Worm (Caenorhabditis elegans): ENCODE data around the gene srt-73.

The srt-73 gene

ce11 chrIV:7870451-7870850 is 8.7 kb upstream of the srt-73 start, which contains the start of gene T06C10.3:
Gene T06C10.3 (plus strand): TSS chrIV:7870751.
- TF ChIP-seq mdl-1 (tag; optimal IDR thresholded peaks at IDR 0.05), result no peak
- no peak for TF ChIP-seq lin-11 (tag; optimal IDR thresholded peaks at IDR 0.05)
- no peak for TF ChIP-seq peb-1 (tag; optimal IDR thresholded peaks at IDR 0.05)
- no peak for TF ChIP-seq ztf-1 (GFP tag; conservative IDR thresholded peaks at IDR 0.05)
- no peak for TF ChIP-seq alr-1 (tag; optimal IDR thresholded peaks at IDR 0.05)
- TF ChIP-seq nhr-11 (tag; optimal IDR thresholded peaks at IDR 0.05), result no peak
- TF ChIP-seq nhr-6 (tag; optimal IDR thresholded peaks at IDR 0.05), result no peak
- no peak for TF ChIP-seq dmd-4 (tag; optimal IDR thresholded peaks at IDR 0.05)
- no peak for TF ChIP-seq nhr-237 (tag; optimal IDR thresholded peaks at IDR 0.05)
- no peak for TF ChIP-seq sma-3 (GFP tag; optimal IDR thresholded peaks at IDR 0.05)
- TF ChIP-seq ztf-11 (tag; optimal IDR thresholded peaks at IDR 0.05), result no peak
- no peak for TF ChIP-seq unc-39 (tag; optimal IDR thresholded peaks at IDR 0.05)
- no peak for TF ChIP-seq aly-2 (tag; optimal IDR thresholded peaks at IDR 0.05)
- no peak for TF ChIP-seq ztf-4 (tag; optimal IDR thresholded peaks at IDR 0.05)
- no peak for TF ChIP-seq lin-39 (tag; optimal IDR thresholded peaks at IDR 0.05)

- TF ChIP-seq nhr-10 (tag; optimal IDR thresholded peaks at IDR 0.05), result no peak
Measured at ce11 chrIV:7877255-7877654, 1.9 kb upstream of the srt-73 start.

- TF ChIP-seq elt-3 (tag; optimal IDR thresholded peaks at IDR 0.05), result no peak
- no peak for TF ChIP-seq ceh-16 (tag; optimal IDR thresholded peaks at IDR 0.05)
- no peak for TF ChIP-seq ama-1 (optimal IDR thresholded peaks at IDR 0.05)
- TF ChIP-seq sem-4 (tag; optimal IDR thresholded peaks at IDR 0.05), result no peak
- no peak for TF ChIP-seq zag-1 (tag; optimal IDR thresholded peaks at IDR 0.05)
- TF ChIP-seq mbf-1 (tag; optimal IDR thresholded peaks at IDR 0.05), result no peak
- TF ChIP-seq lin-11 (tag; optimal IDR thresholded peaks at IDR 0.05), result no peak
- TF ChIP-seq peb-1 (tag; optimal IDR thresholded peaks at IDR 0.05), result no peak
- TF ChIP-seq elt-1 (tag; optimal IDR thresholded peaks at IDR 0.05), result no peak
- TF ChIP-seq sma-9 (GFP tag; optimal IDR thresholded peaks at IDR 0.05), result no peak
- no peak for TF ChIP-seq sma-9 (tag; optimal IDR thresholded peaks at IDR 0.05)
- no peak for TF ChIP-seq mab-5 (tag; optimal IDR thresholded peaks at IDR 0.05)
Measured at ce11 chrIV:7877781-7878180, 1.3 kb upstream of the srt-73 start, which contains the start of gene kin-26. Gene kin-26 (minus strand): TSS chrIV:7877881.

- no peak for TF ChIP-seq egl-27 (tag; optimal IDR thresholded peaks at IDR 0.05)
- TF ChIP-seq ama-1 (optimal IDR thresholded peaks at IDR 0.05), result no peak
- TF ChIP-seq elt-1 (tag; optimal IDR thresholded peaks at IDR 0.05), result no peak
- TF ChIP-seq dmd-4 (tag; optimal IDR thresholded peaks at IDR 0.05), result no peak
- TF ChIP-seq aly-2 (tag; optimal IDR thresholded peaks at IDR 0.05), result no peak
- TF ChIP-seq peb-1 (tag; optimal IDR thresholded peaks at IDR 0.05), result no peak
- TF ChIP-seq blmp-1 (tag; optimal IDR thresholded peaks at IDR 0.05; ENCODE audit: insufficient read depth), result no peak
- TF ChIP-seq gmeb-1 (tag; optimal IDR thresholded peaks at IDR 0.05), result no peak
- TF ChIP-seq unc-62 (GFP tag; optimal IDR thresholded peaks at IDR 0.05), result no peak
- no peak for TF ChIP-seq sem-4 (tag; optimal IDR thresholded peaks at IDR 0.05)
- TF ChIP-seq sma-9 (GFP tag; optimal IDR thresholded peaks at IDR 0.05), result no peak
- no peak for TF ChIP-seq sma-9 (tag; optimal IDR thresholded peaks at IDR 0.05)
- no peak for TF ChIP-seq zag-1 (tag; optimal IDR thresholded peaks at IDR 0.05)
Measured at ce11 chrIV:7881166-7881565, 2.0 kb downstream of the srt-73 start.

ce11 chrIV:7881726-7882125 is 2.6 kb downstream of the srt-73 start, which contains the start of gene atic-1:
Gene atic-1 (plus strand): TSS chrIV:7882026.
- no peak for TF ChIP-seq nhr-21 (tag; optimal IDR thresholded peaks at IDR 0.05)
- no peak for TF ChIP-seq ceh-16 (tag; optimal IDR thresholded peaks at IDR 0.05)
- no peak for TF ChIP-seq zag-1 (tag; optimal IDR thresholded peaks at IDR 0.05)
- no peak for TF ChIP-seq ZK546.5 (tag; optimal IDR thresholded peaks at IDR 0.05)
- TF ChIP-seq unc-55 (GFP tag; optimal IDR thresholded peaks at IDR 0.05), result no peak
- no peak for TF ChIP-seq nhr-6 (tag; optimal IDR thresholded peaks at IDR 0.05)
- no peak for TF ChIP-seq nhr-11 (tag; optimal IDR thresholded peaks at IDR 0.05)
- TF ChIP-seq nhr-77 (tag; optimal IDR thresholded peaks at IDR 0.05), result no peak
- TF ChIP-seq blmp-1 (tag; optimal IDR thresholded peaks at IDR 0.05; ENCODE audit: insufficient read depth), result no peak
- TF ChIP-seq elt-1 (tag; optimal IDR thresholded peaks at IDR 0.05), result no peak
- no peak for TF ChIP-seq gmeb-1 (tag; optimal IDR thresholded peaks at IDR 0.05)
- TF ChIP-seq egl-27 (tag; optimal IDR thresholded peaks at IDR 0.05), result no peak

Data from whole organism, L2 larva.